Worm (Caenorhabditis elegans): ENCODE data around the gene dao-6.

The dao-6 gene

DNA sequence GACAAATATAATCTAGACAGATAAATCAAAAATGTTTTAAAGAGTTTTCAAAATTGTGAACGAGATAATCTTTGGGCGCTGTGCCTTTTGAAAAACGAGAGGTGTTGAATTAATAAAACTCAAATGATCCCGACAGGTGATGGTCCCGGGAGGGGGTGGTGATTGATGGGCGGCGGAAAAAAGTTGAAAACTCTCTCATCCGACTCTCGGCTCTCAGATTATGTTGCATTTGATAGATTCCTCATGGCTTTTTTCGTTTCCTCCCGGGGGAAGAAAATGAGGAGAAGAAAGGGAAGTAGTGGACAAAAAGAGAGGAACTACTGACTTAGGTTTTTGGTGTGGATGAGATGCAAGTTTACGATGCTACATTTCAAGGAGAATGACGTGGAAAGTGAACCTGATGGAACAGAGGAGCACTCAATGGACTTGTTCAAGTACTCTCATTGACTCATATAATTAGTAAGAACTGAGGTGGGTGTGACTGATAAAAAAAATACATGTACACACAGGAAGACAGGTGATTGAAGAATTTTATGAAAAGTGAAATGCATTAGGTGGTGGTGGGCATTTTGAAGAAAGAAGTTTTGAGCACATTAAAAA is 4.6 kb downstream of the dao-6 start:
- no peak for TF ChIP-seq unc-62 (GFP tag; optimal IDR thresholded peaks at IDR 0.05)

DNA sequence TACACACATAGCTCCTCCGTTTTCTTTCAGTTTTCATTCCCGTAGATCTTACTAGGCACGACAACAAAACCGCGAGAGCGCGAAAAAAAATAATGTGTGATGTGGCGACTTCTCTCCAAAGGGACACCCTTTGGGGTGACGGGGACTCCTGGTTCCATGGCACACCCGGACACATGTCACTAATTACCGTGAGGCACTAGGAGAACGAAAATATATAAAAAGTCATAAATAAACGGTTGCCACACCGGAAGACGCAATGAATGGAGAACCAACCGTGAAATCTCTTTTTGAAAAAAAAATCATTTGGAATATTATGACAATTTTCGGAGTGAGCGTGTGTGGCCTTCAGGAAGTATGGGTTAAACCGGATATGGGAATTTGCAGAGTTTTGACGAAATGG is 5.6 kb downstream of the dao-6 start:
- TF ChIP-seq unc-62 (GFP tag; optimal IDR thresholded peaks at IDR 0.05) = no peak

DNA sequence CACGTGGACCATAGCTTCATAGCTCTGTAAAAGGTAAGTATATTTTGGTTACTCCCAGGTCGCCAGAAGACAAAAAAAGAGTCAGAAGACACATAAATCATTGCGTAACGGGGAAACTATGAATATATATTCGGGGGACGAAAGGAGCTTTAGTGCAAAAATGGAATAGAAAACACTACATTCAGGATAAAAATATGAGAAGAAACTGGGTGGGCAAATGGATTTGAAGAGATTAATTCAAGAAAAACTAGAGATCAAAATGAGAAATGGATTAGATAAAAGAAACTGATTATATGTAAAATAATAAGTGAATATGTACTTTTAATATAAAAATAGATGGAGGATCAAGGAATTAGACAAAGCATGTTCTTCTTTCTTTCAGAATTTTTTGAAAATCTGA is 8.6 kb downstream of the dao-6 start, which contains the start of gene C07A9.12:
Gene C07A9.12 (minus strand): TSS at position 101 of the 400 bp plus-strand sequence.
- TF ChIP-seq unc-62 (GFP tag; optimal IDR thresholded peaks at IDR 0.05) = no peak

- no peak for TF ChIP-seq unc-62 (GFP tag; optimal IDR thresholded peaks at IDR 0.05)
Observed at ce11 chrIII:9725114-9725513, 10.9 kb downstream of the dao-6 start, which contains the start of gene clec-162. clec-162 (minus strand) TSS chrIII:9725214.

ce11 chrIII:9721991-9722390 is 14.0 kb downstream of the dao-6 start:
- TF ChIP-seq unc-62 (GFP tag; optimal IDR thresholded peaks at IDR 0.05) = no peak

ce11 chrIII:9720191-9720590 is 15.8 kb downstream of the dao-6 start, which contains the start of gene ncx-7:
ncx-7 (minus strand) TSS chrIII:9720291.
- TF ChIP-seq unc-62 (GFP tag; optimal IDR thresholded peaks at IDR 0.05) = no peak

ce11 chrIII:9717243-9717642 is 18.8 kb downstream of the dao-6 start:
- no peak for TF ChIP-seq unc-62 (GFP tag; optimal IDR thresholded peaks at IDR 0.05)

DNA sequence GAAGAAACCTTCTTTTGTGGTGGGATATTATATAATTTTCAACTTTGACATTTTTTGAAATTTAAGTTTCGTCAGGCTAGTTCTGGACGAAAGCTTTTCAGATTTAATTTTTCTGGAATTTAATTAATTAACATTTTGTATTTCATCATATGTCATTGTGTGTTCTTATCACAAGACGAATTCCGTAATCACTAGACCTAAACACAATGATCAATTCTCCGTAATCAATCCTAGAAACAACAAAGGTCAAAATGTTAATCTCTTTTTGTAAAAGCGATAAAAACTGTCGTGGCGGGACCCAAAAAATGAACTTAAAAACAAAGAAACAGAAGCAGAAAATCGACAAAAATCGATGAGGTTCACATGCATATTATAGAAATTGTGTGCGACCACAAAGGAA is 21.3 kb downstream of the dao-6 start:
- no peak for TF ChIP-seq unc-62 (GFP tag; optimal IDR thresholded peaks at IDR 0.05)

ce11 chrIII:9713862-9714261 is 22.1 kb downstream of the dao-6 start, which contains the start of gene ncx-6:
ncx-6 (minus strand) TSS chrIII:9713949.
- TF ChIP-seq unc-62 (GFP tag; optimal IDR thresholded peaks at IDR 0.05) = no peak

ce11 chrIII:9713182-9713581 is 22.8 kb downstream of the dao-6 start:
- no peak for TF ChIP-seq unc-62 (GFP tag; optimal IDR thresholded peaks at IDR 0.05)

DNA sequence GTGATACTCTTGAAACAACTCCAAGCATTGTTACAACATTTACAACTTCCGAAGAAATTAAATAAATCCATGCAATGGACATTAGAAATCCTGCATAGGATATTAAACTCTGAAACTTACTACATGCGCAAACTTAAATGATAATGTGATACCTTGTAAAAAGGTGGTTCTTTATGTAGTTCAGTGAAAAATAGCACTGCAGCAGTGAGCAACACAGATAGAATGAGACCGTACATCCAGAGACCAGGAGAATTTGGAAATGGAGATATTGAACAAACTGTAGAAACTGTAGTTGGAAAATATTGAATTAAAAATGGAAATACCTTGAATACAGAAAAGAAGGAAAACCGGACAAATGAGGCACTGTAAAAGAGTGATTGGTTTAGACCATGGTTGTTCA is 24.8 kb downstream of the dao-6 start:
- no peak for TF ChIP-seq unc-62 (GFP tag; optimal IDR thresholded peaks at IDR 0.05)

ce11 chrIII:9705157-9705905 is 30.7 kb downstream of the dao-6 start:
- TF ChIP-seq unc-62 (GFP tag; optimal IDR thresholded peaks at IDR 0.05) = no peak

DNA sequence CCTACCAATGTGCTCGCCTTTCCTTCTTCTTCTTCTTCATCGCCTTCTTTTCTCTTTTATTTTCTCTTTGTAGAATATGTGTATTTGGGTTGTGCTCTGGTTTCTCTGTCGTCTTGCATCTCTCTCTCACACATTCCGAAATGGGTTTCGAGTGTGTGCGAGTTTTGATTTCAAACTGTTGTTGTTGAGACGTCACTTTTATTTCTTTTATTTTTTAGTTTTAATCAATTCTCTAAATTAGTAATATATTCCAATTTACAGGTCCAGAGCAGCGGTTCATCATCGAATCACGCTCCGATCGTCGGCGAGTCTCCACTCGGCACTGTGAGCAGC is 31.4 kb downstream of the dao-6 start:
- no peak for TF ChIP-seq unc-62 (GFP tag; optimal IDR thresholded peaks at IDR 0.05)

- no peak for TF ChIP-seq unc-62 (GFP tag; optimal IDR thresholded peaks at IDR 0.05)
Observed at ce11 chrIII:9703747-9704605, 32.0 kb downstream of the dao-6 start.

ce11 chrIII:9702665-9703252 is 33.2 kb downstream of the dao-6 start:
- no peak for TF ChIP-seq unc-62 (GFP tag; optimal IDR thresholded peaks at IDR 0.05)

DNA sequence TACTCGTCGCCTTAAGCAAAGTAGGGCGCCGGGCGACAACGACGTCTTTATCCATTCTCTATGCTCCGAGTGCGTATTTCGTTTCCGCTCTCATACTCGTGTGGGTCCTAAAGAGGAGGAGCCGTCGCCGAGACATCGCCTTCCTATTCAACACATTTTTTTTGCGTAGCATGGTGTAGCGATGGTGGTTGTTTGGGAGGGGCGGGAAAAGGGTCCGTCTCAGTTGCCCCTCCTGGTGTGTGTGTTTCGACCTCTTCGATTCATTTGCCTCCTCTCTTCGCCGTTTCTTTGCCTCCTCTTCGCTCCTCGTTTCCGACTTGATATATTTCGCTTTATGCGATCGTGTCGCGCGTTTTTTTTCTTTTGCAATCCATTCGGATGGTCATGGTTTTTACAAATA is 34.2 kb downstream of the dao-6 start:
- no peak for TF ChIP-seq unc-62 (GFP tag; optimal IDR thresholded peaks at IDR 0.05)

Measured in whole organism, dauer.